Worm (Caenorhabditis elegans): ENCODE measurements around the gene W01F3.2.

The W01F3.2 gene

DNA sequence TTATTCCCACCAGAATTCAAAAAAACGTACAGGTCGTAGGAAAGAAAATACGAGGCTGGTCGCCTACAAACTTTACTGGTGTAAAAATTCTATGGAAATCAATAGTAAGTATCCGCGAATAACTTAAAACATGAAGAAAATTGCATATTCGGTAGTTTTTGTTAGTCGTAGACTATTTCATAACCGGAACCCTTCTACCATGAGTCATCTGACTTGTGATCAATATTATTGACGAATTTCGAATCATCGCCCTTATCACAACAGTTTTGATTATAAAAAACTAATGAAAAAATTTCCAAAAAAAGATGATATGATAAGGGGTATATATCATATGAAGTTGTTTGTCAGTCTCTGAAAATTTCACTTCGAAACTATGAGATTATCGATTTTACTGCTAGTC lies at the start of gene W01F3.2:
TSS of gene W01F3.2 (plus strand) at position 301 of the 400 bp plus-strand sequence.
- TF ChIP-seq hlh-13 (GFP tag; optimal IDR thresholded peaks at IDR 0.05), result no peak
- TF ChIP-seq che-1 (tag; optimal IDR thresholded peaks at IDR 0.05), result no peak
- TF ChIP-seq ceh-14 (tag; optimal IDR thresholded peaks at IDR 0.05), result no peak
- TF ChIP-seq ets-4 (tag; optimal IDR thresholded peaks at IDR 0.05), result no peak
- TF ChIP-seq ceh-45 (GFP tag; IDR thresholded peaks at IDR 0.05), result no peak
- TF ChIP-seq fkh-6 (tag; optimal IDR thresholded peaks at IDR 0.05), result no peak
- no peak for TF ChIP-seq nfya-1 (tag; optimal IDR thresholded peaks at IDR 0.05)

DNA sequence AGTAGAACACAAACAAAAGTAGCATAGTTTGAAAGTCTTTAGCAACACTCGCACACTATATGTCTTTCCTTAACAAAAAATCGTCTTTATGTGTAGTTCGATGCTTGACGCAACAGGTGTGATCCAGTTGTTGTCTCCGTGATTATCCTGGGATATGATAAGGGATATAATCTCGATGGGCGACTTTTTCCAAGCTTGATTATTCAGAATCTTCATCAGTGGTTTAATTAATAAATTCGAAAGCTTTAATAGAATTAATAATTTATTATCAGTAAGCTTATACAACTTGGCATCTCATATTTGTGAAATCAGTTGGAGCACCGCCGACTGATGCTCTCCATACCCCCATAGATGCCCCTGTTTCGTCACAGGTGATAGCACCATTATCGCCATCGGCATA lies 41.5 kb upstream of the W01F3.2 start, which contains the start of gene F46B3.7:
TSS of gene F46B3.7 (minus strand) at position 101 of the 400 bp plus-strand sequence.
- no peak for TF ChIP-seq unc-55 (GFP tag; optimal IDR thresholded peaks at IDR 0.05)
- TF ChIP-seq gmeb-2 (tag; optimal IDR thresholded peaks at IDR 0.05), result no peak
- TF ChIP-seq ceh-2 (tag; optimal IDR thresholded peaks at IDR 0.05), result no peak
- no peak for TF ChIP-seq npax-4 (tag; optimal IDR thresholded peaks at IDR 0.05)
- no peak for TF ChIP-seq K09A11.1 (tag; optimal IDR thresholded peaks at IDR 0.05; ENCODE audit: insufficient read depth)
- TF ChIP-seq pha-2 (tag; optimal IDR thresholded peaks at IDR 0.05), result no peak
- TF ChIP-seq hlh-13 (GFP tag; optimal IDR thresholded peaks at IDR 0.05), result no peak
- TF ChIP-seq lin-11 (tag; optimal IDR thresholded peaks at IDR 0.05), result no peak

- TF ChIP-seq ama-1 (optimal IDR thresholded peaks at IDR 0.05) (no peak), unc-86 (tag; optimal IDR thresholded peaks at IDR 0.05) (no peak), ceh-14 (tag; optimal IDR thresholded peaks at IDR 0.05) (no peak), pha-4 (tag; optimal IDR thresholded peaks at IDR 0.05) (no peak), ceh-18 (tag; optimal IDR thresholded peaks at IDR 0.05) (no peak), hlh-8 (tag; optimal IDR thresholded peaks at IDR 0.05) (no peak), hlh-6 (tag; optimal IDR thresholded peaks at IDR 0.05) (no peak), mec-3 (tag; optimal IDR thresholded peaks at IDR 0.05; ENCODE audit: borderline replicate concordance) (no peak), ztf-16 (tag; optimal IDR thresholded peaks at IDR 0.05) (no peak), C08G9.2 (tag; optimal IDR thresholded peaks at IDR 0.05) (no peak), tbx-7 (tag; optimal IDR thresholded peaks at IDR 0.05) (no peak), lim-6 (tag; optimal IDR thresholded peaks at IDR 0.05) (no peak), madf-2 (tag; optimal IDR thresholded peaks at IDR 0.05) (no peak), fax-1 (tag; optimal IDR thresholded peaks at IDR 0.05) (no peak), nfya-1 (tag; optimal IDR thresholded peaks at IDR 0.05) (no peak), sox-2 (GFP tag; IDR thresholded peaks at IDR 0.05) (no peak), unc-3 (GFP tag; conservative IDR thresholded peaks at IDR 0.05) (no peak), unc-3 (tag; optimal IDR thresholded peaks at IDR 0.05) (no peak), ceh-45 (GFP tag; IDR thresholded peaks at IDR 0.05) (no peak)
These were observed 37.1 kb upstream of the W01F3.2 start, which contains the start of gene F46B3.8 for ce11 chrV:20623060-20623459. F46B3.8 (minus strand) TSS chrV:20623160.

DNA sequence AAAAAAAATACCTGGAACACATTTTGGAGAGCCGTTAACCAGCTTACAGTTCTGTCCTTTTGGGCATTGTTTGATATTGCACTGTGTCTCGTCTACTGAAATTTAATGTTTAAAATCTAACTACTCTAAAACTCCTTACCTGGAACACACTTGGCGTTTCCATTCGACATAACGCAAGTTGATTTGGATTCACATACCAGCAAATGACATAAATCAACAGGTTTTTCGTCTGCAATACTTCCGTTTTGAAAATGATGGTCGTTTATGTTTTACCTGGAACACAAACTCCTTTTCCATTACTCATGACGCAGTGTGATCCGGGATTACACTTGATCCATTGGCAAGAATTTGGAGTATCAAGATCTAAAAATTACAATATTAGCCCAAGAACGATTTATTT lies 34.9 kb upstream of the W01F3.2 start:
- TF ChIP-seq ceh-48 (tag; optimal IDR thresholded peaks at IDR 0.05) (no peak), elt-4 (tag; optimal IDR thresholded peaks at IDR 0.05) (no peak)

DNA sequence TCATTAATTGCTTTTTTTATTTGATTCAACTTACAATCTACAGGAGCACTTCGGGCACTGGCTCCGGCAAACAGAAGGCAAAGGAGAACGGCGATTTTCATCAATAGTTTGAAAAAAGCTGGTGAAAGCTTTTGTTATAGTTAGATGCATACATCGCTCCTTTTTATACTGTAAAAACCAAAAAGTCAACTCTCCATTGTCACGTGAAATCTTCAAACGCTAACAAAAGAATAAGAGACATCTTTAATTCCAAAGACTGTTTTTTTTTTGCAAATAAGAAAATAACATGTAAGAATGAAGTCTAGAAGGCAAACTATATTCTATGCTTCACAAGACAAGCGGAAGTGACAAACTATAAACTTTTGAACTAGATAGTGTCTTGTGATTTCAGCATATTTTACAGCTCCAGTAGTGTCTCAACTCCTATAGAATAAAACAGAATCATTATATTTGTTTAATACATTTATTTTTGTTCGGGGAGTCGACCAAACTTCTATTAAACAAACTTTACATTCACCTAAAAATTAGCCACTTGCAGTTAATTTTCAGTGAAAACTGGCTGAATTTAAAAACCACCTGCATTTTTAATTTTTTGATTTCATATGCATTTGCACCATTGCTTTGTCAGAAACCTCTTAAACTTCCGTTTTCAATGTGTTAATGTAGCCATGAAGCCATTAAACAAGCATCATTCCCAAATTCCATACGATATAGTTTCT lies 33.9 kb upstream of the W01F3.2 start, which contains the start of the genes F46B3.9 and srz-18:
TSS of gene F46B3.9 (minus strand) at position 101 of the 719 bp plus-strand sequence.
TSS of gene srz-18 (plus strand) at position 669 of the 719 bp plus-strand sequence.
- no peak for TF ChIP-seq ceh-48 (tag; optimal IDR thresholded peaks at IDR 0.05)
- no peak for TF ChIP-seq unc-3 (GFP tag; conservative IDR thresholded peaks at IDR 0.05)
- TF ChIP-seq unc-3 (tag; optimal IDR thresholded peaks at IDR 0.05), result no peak
- TF ChIP-seq pros-1 (tag; optimal IDR thresholded peaks at IDR 0.05), result no peak
- no peak for TF ChIP-seq ceh-22 (tag; optimal IDR thresholded peaks at IDR 0.05)
- no peak for TF ChIP-seq pqm-1 (tag; optimal IDR thresholded peaks at IDR 0.05)
- no peak for TF ChIP-seq dmd-4 (tag; optimal IDR thresholded peaks at IDR 0.05; ENCODE audit: borderline replicate concordance)
